Fruit fly (Drosophila melanogaster) S2 (cell line): Measurements from ENCODE around the gene norpA.
"Not testable (repeated sequence)": the region's sequence is repeated elsewhere in the genome, so short reads cannot be mapped to it uniquely, and the experiment has no call there.

Source experiments
- CG8478 ChIP-seq: fragments of >200 bp; optimal IDR thresholded peaks from 2 replicates; lab custom pipeline; 2018
- CTCF ChIP-seq, 2 experiments: fragments of >200 bp; optimal IDR thresholded peaks; 2 replicates each; lab custom pipeline; 2018

The norpA gene

dm6 chrX:4322234-4323210 is at the start of gene norpA:
Gene norpA, plus strand, starts transcription at chrX:4322626.
- peak; percentile 47 to 52 for TF ChIP-seq CTCF (optimal IDR thresholded peaks at IDR 0.05; lab: Kevin White, UChicago)
- no peak for TF ChIP-seq CG8478 (lab: Kevin White, UChicago)

- TF ChIP-seq CG8478 (lab: Kevin White, UChicago): no peak
- TF ChIP-seq CTCF (optimal IDR thresholded peaks at IDR 0.05; lab: Kevin White, UChicago): no peak
Observed at dm6 chrX:4273499-4273898, 48.9 kb upstream of the norpA start.

DNA sequence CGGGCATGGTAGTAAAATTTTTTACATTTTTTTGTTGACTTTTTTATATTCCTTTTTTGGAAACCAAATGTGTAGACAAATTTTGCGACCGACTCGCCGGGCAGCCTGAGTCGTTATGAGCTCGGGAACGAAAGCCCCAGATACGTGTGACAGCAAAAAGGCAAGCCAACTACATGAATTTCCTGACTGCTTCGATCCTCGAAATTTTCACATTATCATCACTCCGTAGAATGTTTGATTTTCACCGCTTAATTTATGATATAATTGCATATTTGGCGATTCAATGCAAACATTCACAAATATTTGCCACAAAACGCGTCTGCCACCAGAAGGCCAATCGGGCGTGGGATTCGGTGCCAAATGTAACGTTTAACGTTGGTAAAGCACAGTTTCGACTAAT is 45.5 kb upstream of the norpA start, which contains the start of gene CG15577:
Gene CG15577, minus strand, starts transcription at position 101 of the 400 bp plus-strand sequence.
- TF ChIP-seq CTCF (optimal IDR thresholded peaks at IDR 0.05; lab: Kevin White, UChicago) (no peak), CG8478 (lab: Kevin White, UChicago) (no peak)

DNA sequence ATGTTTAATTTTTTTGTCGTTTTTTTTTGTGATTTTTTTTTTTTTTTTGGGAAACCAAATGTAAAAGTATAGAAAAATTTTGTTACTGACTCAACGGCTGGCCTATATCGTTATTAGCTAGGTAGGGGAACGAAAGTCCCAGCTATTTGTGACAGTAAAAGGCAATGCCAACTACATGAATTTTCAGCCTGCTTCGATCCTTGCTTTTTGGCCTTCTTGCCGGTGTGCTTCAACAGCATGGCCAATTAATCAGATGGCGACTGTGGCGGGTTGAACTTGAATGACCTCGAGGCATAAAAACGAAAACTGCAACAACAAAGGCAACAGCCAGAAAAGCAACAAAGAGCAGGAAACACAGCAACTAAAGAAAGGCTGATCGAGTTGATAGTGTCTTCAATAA is 44.6 kb upstream of the norpA start, which contains the start of gene CG15578:
Gene CG15578, minus strand, starts transcription at position 101 of the 400 bp plus-strand sequence.
- TF ChIP-seq CTCF (optimal IDR thresholded peaks at IDR 0.05; lab: Kevin White, UChicago): no peak
- TF ChIP-seq CG8478 (lab: Kevin White, UChicago): no peak

- no peak for TF ChIP-seq CG8478 (lab: Kevin White, UChicago)
- no peak for TF ChIP-seq CTCF (optimal IDR thresholded peaks at IDR 0.05; lab: Kevin White, UChicago)
Observed at dm6 chrX:4280769-4281168, 41.7 kb upstream of the norpA start.

- TF ChIP-seq CG8478 (lab: Kevin White, UChicago): no peak
- peak; percentile 81 to 82 for TF ChIP-seq CTCF (optimal IDR thresholded peaks at IDR 0.05; lab: Kevin White, UChicago)
Observed at dm6 chrX:4293418-4293817, 29.0 kb upstream of the norpA start.

dm6 chrX:4302246-4302645 is 20.2 kb upstream of the norpA start, which contains the start of gene CG12692:
Gene CG12692, minus strand, starts transcription at chrX:4302346.
- no peak for TF ChIP-seq CTCF (optimal IDR thresholded peaks at IDR 0.05; lab: Kevin White, UChicago)

DNA sequence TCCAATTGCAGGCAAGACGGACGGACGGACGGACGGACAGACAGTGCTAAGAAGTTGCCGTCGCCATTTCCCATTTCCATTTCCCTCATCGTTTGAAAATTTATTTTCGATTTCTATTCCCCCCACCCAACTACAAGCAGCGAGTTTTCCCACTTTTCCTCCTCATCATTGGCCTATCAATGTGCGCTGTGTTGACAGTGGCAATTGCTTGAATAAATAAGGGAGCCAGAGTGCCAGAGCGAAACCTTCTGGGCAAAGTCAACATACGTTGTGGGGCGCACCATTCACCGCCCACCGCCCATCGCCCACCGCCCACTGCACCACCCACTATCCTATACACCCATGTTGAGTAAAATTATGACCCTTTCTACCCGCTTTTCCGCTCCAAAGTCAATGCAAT is 16.4 kb upstream of the norpA start:
- TF ChIP-seq CG8478 (lab: Kevin White, UChicago): no peak

DNA sequence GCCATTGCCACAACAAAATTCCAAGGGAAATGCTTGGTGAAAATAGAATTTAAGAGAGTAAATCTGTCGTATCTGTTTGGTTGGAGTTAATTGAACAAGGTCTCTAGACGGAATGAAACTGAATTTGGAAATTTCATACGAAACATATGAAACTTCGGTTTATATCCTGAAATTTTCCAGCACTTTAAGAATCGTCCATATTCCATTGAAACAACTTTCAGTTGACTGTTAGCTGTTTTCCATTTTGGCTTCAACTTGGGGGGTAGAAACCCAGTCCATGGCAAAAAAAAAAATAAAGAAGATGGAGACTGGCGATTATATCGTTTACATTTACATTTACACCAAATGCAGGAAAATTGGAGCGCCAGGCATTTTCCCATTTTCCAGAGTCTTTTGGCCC is 10.7 kb upstream of the norpA start, which contains the start of gene CG15579:
Gene CG15579, minus strand, starts transcription at position 101 of the 400 bp plus-strand sequence.
- TF ChIP-seq CG8478 (lab: Kevin White, UChicago): no peak
- no peak for TF ChIP-seq CTCF (optimal IDR thresholded peaks at IDR 0.05; lab: Kevin White, UChicago)

- TF ChIP-seq CG8478 (lab: Kevin White, UChicago); CTCF (optimal IDR thresholded peaks at IDR 0.05; lab: Kevin White, UChicago): not testable (repeated sequence)
Observed at dm6 chrX:4318701-4319100, 3.7 kb upstream of the norpA start, which contains the start of gene mei-9. Gene mei-9, minus strand, starts transcription at chrX:4318801.

- not testable (repeated sequence) for TF ChIP-seq CTCF (optimal IDR thresholded peaks at IDR 0.05; lab: Kevin White, UChicago); CG8478 (lab: Kevin White, UChicago)
Observed at dm6 chrX:4319240-4319639, 3.2 kb upstream of the norpA start, which contains the start of gene NO66. Gene NO66, plus strand, starts transcription at chrX:4319438.

dm6 chrX:4322131-4322233 is 444 bp upstream of the norpA start, which contains the start of gene mRpL33:
Gene mRpL33, minus strand, starts transcription at chrX:4322231.
- TF ChIP-seq CG8478 (lab: Kevin White, UChicago): no peak
- no peak for TF ChIP-seq CTCF (optimal IDR thresholded peaks at IDR 0.05; lab: Kevin White, UChicago)

DNA sequence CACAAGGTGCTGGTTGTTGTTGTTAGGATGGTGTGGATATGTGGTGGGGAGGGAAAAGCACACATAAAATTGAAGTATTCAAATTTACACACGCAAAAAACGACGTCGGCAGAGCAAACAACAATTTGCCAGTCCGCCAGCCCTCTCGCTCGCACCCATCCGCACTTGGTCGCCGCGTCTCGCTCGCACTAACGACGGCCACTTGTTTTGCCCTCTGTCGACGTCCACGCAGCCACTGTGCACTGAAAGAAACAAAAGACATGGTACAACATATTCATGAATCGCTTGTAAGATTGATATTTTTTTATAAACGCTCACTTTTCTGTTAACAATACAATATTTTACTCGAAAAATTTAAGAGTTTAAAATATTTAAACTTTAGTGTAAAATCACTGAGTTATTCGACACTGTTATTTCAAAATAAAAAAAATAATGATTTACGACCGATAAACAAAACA is 1.5 kb downstream of the norpA start:
- TF ChIP-seq CG8478 (lab: Kevin White, UChicago) (no peak), CTCF (optimal IDR thresholded peaks at IDR 0.05; lab: Kevin White, UChicago) (no peak)

- TF ChIP-seq CG8478 (lab: Kevin White, UChicago) (no peak), CTCF (optimal IDR thresholded peaks at IDR 0.05; lab: Kevin White, UChicago) (no peak)
Observed at dm6 chrX:4324781-4325180, 2.4 kb downstream of the norpA start.

DNA sequence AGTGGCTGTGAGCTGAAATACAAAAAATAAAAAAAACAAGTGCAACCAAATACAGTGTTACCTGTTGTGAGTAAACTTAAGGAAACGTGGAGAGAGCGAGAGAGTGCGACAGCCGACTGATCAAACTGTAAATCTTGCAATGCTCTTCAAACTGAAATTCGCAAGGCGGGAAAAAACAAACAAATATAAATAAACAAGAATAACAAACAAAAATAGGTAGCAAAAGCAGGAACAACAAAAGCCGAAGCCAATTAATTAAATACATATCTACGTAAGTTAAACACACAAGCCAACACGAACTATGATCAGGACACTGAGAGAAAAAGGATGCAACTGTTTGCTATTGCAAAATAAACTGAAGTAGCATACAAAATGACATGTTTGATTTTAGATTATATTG is 2.9 kb downstream of the norpA start:
- TF ChIP-seq CG8478 (lab: Kevin White, UChicago) (no peak), CTCF (optimal IDR thresholded peaks at IDR 0.05; lab: Kevin White, UChicago) (no peak)
